Worm (Caenorhabditis elegans) whole organism, young adult: ENCODE measurements around the gene K08E3.2.

ENCODE experiments used
- D2030.7 ChIP-seq: fragments of 200-800 bp; sonication (Bioruptor generic); IDR thresholded peaks from 2 replicates; pipeline ENCODE4 v1.3.6; 2022; ENCODE audit warnings: missing genetic modification reagents, missing genetic modification characterization, missing compliant biosample characterization
- F33H1.4 ChIP-seq: fragments of 200-800 bp; sonication (Bioruptor generic); IDR thresholded peaks from 2 replicates; pipeline ENCODE4 v1.3.6; 2022; ENCODE audit warnings: missing genetic modification reagents, missing genetic modification characterization, missing compliant biosample characterization
- F49E8.2 ChIP-seq: sonication (generic microtip); optimal IDR thresholded peaks from 3 replicates; lab custom pipeline; 2017; ENCODE audit warnings: missing genetic modification characterization, mild to moderate bottlenecking, missing compliant biosample characterization, antibody characterized with exemption, moderate library complexity; ENCODE audit not compliant: insufficient read depth
- F55B11.4 ChIP-seq: sonication (generic microtip); optimal IDR thresholded peaks from 2 replicates; lab custom pipeline; 2016; ENCODE audit warnings: missing compliant biosample characterization, missing genetic modification characterization, borderline replicate concordance; ENCODE audit not compliant: insufficient read depth
- Y53F4B.3 ChIP-seq: fragments of 200-800 bp; sonication (Bioruptor generic); IDR thresholded peaks from 2 replicates; pipeline ENCODE4 v1.3.6; 2022; ENCODE audit warnings: missing genetic modification reagents, missing genetic modification characterization, missing compliant biosample characterization
- ama-1 ChIP-seq, 3 experiments: fragments of 150-350 bp in 1 of 3; sonication (generic microtip) in 2 of 3; optimal IDR thresholded peaks; 2 replicates each; lab custom pipeline; 2014 to 2018; ENCODE audit warnings: missing biosample characterization in 2 of 3, missing genetic modification characterization in 2 of 3, missing genetic modification reagents in 2 of 3
- attf-5 ChIP-seq: fragments of 200-800 bp; sonication (Bioruptor generic); optimal IDR thresholded peaks from 2 replicates; lab custom pipeline; 2018; ENCODE audit warnings: mild to moderate bottlenecking, missing genetic modification characterization, missing compliant biosample characterization
- bed-2 ChIP-seq: fragments of 200-800 bp; sonication (Bioruptor generic); IDR thresholded peaks from 2 replicates; pipeline ENCODE4 v1.3.6; 2022; ENCODE audit warnings: missing genetic modification reagents, missing genetic modification characterization, missing compliant biosample characterization
- cebp-1 ChIP-seq, 2 experiments: fragments of 200-800 bp in 1 of 2; sonication (Bioruptor generic) in 1 of 2; sonication (generic microtip) in 1 of 2; IDR thresholded peaks in 1 of 2; optimal IDR thresholded peaks in 1 of 2; 2 replicates each; pipeline versions ENCODE4 v1.3.6 to Lab custom; 2017 to 2022; ENCODE audit warnings: missing compliant biosample characterization in 2 of 2, missing genetic modification characterization in 2 of 2, mild to moderate bottlenecking in 1 of 2, missing genetic modification reagents in 1 of 2, moderate library complexity in 1 of 2
- ceh-79 ChIP-seq: sonication (generic microtip); optimal IDR thresholded peaks from 2 replicates; lab custom pipeline; 2017; ENCODE audit warnings: mild to moderate bottlenecking, missing genetic modification characterization, missing compliant biosample characterization
- die-1 ChIP-seq: sonication (generic microtip); optimal IDR thresholded peaks from 2 replicates; lab custom pipeline; 2016; ENCODE audit warnings: missing genotype, mild to moderate bottlenecking, missing genetic modification characterization, missing compliant biosample characterization
- egl-44 ChIP-seq: fragments of 200-800 bp; sonication (Bioruptor generic); IDR thresholded peaks from 2 replicates; pipeline ENCODE4 v1.3.6; 2022; ENCODE audit warnings: missing genetic modification reagents, missing genetic modification characterization, missing compliant biosample characterization
- hmg-1.2 ChIP-seq: fragments of 200-800 bp; sonication (Bioruptor generic); IDR thresholded peaks from 2 replicates; pipeline ENCODE4 v1.3.6; 2022; ENCODE audit warnings: missing genetic modification reagents, missing genetic modification characterization, missing compliant biosample characterization
- let-526 ChIP-seq: fragments of 200-800 bp; sonication (Bioruptor generic); IDR thresholded peaks from 2 replicates; pipeline ENCODE4 v1.3.6; 2022; ENCODE audit warnings: missing genetic modification reagents, missing genetic modification characterization, missing compliant biosample characterization
- let-607 ChIP-seq, 2 experiments: fragments of 200-800 bp in 1 of 2; sonication (Bioruptor generic) in 1 of 2; sonication (generic microtip) in 1 of 2; optimal IDR thresholded peaks; 2 replicates each; lab custom pipeline; 2016 to 2018; ENCODE audit warnings: mild to moderate bottlenecking in 2 of 2, missing compliant biosample characterization in 2 of 2, missing genetic modification characterization in 2 of 2, moderate library complexity in 2 of 2, missing genotype in 1 of 2
- lin-54 ChIP-seq: fragments of 200-800 bp; sonication (Bioruptor generic); optimal IDR thresholded peaks from 2 replicates; lab custom pipeline; 2018; ENCODE audit warnings: mild to moderate bottlenecking, missing genetic modification characterization, missing compliant biosample characterization
- madf-8 ChIP-seq: fragments of 200-800 bp; sonication (Bioruptor generic); conservative IDR thresholded peaks from 2 replicates; pipeline ENCODE4 v1.3.6; 2022; ENCODE audit warnings: missing genetic modification reagents, missing genetic modification characterization, missing compliant biosample characterization
- nfyb-1 ChIP-seq: fragments of 200-800 bp; sonication (Bioruptor generic); IDR thresholded peaks from 2 replicates; pipeline ENCODE4 v1.3.6; 2022; ENCODE audit warnings: missing genetic modification reagents, missing genetic modification characterization, missing compliant biosample characterization
- nhr-90 ChIP-seq: sonication (generic microtip); optimal IDR thresholded peaks from 2 replicates; lab custom pipeline; 2016; ENCODE audit warnings: missing genotype, mild to moderate bottlenecking, missing genetic modification characterization, missing compliant biosample characterization
- pbrm-1 ChIP-seq: fragments of 200-800 bp; sonication (Bioruptor generic); IDR thresholded peaks from 2 replicates; pipeline ENCODE4 v1.3.6; 2022; ENCODE audit warnings: missing genetic modification reagents, missing genetic modification characterization, missing compliant biosample characterization
- sea-2 ChIP-seq: fragments of 200-800 bp; sonication (Bioruptor generic); IDR thresholded peaks from 2 replicates; pipeline ENCODE4 v1.3.6; 2022; ENCODE audit warnings: missing genetic modification characterization, missing compliant biosample characterization
- snpc-4 ChIP-seq, 5 experiments: fragments of 150-350 bp in 1 of 5; sonication (generic microtip) in 4 of 5; optimal IDR thresholded peaks; 2 replicates each; lab custom pipeline; 2014 to 2018; ENCODE audit warnings: missing genetic modification characterization in 5 of 5, missing biosample characterization in 3 of 5, antibody characterized with exemption in 2 of 5, mild to moderate bottlenecking in 2 of 5, missing compliant biosample characterization in 2 of 5, missing genotype in 2 of 5, moderate library complexity in 2 of 5, missing genetic modification reagents in 1 of 5
- tbp1 ChIP-seq: fragments of 200-800 bp; sonication (Bioruptor generic); optimal IDR thresholded peaks from 2 replicates; lab custom pipeline; 2018; ENCODE audit warnings: mild to moderate bottlenecking, missing genetic modification characterization, missing compliant biosample characterization
- tbx-9 ChIP-seq: sonication (generic microtip); optimal IDR thresholded peaks from 2 replicates; lab custom pipeline; 2016; ENCODE audit warnings: borderline replicate concordance, missing genetic modification characterization, inconsistent platforms, missing compliant biosample characterization
- zfh-2 ChIP-seq: fragments of 200-800 bp; sonication (Bioruptor generic); conservative IDR thresholded peaks from 2 replicates; pipeline ENCODE4 v1.3.6; 2022; ENCODE audit warnings: missing genetic modification reagents, missing genetic modification characterization, missing compliant biosample characterization
- ztf-26 ChIP-seq: sonication (generic microtip); optimal IDR thresholded peaks from 2 replicates; lab custom pipeline; 2017; ENCODE audit warnings: missing genetic modification characterization, missing compliant biosample characterization

The K08E3.2 gene

DNA sequence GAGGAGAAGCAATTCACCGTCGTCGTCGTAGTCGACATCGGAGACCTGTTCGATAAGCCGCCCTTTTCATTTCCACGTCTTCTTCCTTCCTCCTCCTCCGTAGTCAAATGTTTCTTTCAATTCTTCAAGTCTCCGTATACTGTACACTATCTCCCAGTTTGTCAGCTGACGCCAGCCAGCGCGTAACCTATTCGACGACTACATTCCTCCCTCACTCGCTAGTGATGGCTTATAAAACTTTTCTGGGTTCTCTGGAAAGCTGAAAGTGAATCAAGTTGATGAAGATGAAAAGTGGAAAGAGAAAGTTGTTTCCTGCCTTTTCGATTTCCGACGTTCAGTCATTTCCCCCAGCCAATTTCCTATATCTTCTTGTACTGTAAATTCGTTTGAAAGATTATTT, 39.4 kb downstream of the K08E3.2 start:
- TF ChIP-seq let-607 (tag; optimal IDR thresholded peaks at IDR 0.05; lab: Kevin White, UChicago) (no peak), pbrm-1 (GFP tag; lab: Robert Waterston, UW) (no peak), Y53F4B.3 (no peak), nhr-90 (no peak), ztf-26 (tag; lab: Kevin White, UChicago) (peak; percentile 8), tbx-9 (tag; lab: Kevin White, UChicago) (no peak), lin-54 (no peak), madf-8 (no peak)
- TF ChIP-seq, all 124 proteins: peak for 1

DNA sequence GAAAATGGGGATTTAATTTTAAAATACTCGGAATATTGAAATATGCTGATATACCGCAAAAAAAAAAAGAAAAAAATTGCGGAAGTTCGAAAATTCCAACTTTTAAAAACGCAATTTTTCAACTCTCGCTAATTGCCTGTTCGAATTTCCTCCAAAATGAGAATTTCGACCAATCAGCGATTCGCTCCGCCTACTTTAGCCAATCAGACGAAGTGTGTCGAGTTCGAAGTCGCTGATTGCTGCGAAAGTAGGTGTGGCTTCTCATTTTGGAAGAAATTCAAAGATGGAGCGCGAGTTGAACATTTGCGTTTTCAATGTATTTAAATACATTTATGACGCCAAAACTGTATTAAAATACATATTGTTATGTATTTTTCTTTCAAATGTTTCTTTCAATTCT, 40.1 kb downstream of the K08E3.2 start:
- TF ChIP-seq egl-44 (no peak), nfyb-1 (GFP tag; lab: Robert Waterston, UW) (peak; percentile 31; the same call in 1 of the 2 replicates)

DNA sequence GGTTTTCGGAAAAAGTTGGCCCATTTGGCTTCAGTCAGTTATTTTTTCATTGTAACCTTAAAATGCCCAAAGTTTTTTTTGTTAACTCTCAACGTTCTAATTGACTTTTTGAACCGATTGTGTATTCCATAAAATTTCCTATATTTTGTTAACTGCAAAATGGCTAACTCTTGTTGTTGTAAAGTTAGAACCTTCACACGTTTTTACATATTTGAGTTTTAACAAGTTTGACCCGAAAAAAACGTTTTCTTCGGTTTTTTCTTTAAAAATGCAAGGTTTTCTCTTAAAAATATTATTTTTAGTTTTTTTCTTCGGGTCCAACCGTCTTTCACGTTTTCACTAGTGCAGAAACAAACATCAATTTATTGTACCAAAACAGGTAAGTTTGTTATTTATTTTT, 46.8 kb downstream of the K08E3.2 start, which contains the start of gene lit-1:
Gene lit-1 (plus strand): TSS at position 301 of the 400 bp plus-strand sequence.
- TF ChIP-seq F33H1.4 (no peak), bed-2 (no peak), D2030.7 (GFP tag; lab: Robert Waterston, UW) (no peak), F55B11.4 (no peak), snpc-4 (GFP tag; optimal IDR thresholded peaks at IDR 0.05; lab: Kevin White, UChicago) (no peak), snpc-4 (tag; optimal IDR thresholded peaks at IDR 0.05; lab: Kevin White, UChicago) (no peak), sea-2 (GFP tag; lab: Robert Waterston, UW) (no peak), tbp1 (no peak), zfh-2 (GFP tag; lab: Robert Waterston, UW) (no peak), ama-1 (optimal IDR thresholded peaks at IDR 0.05; lab: Kevin White, UChicago) (no peak), ama-1 (GFP tag; optimal IDR thresholded peaks at IDR 0.05; lab: Kevin White, UChicago) (no peak), F49E8.2 (no peak), die-1 (tag; lab: Kevin White, UChicago) (no peak)

DNA sequence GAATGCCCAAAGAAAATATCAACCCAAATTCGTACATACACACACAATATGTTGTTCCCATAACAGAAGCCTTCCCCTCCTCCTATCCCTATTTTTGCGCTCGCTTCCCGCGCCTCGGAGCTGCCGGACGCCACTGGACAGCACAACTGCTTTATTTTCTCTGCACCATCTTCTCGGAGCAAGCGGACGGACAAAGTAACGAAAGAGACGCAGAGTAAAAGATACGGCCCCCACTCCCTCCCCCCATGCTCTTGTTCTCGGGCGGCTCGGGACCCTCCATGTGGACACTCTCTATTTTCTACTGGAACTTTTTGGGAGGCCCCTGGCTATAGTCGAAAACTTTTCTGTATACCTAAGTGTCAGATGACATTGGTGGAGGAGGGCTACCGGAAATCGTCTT, 50.7 kb downstream of the K08E3.2 start:
- TF ChIP-seq hmg-1.2 (GFP tag; lab: Robert Waterston, UW): peak; percentile 40; the same call in 1 of the 2 replicates
- TF ChIP-seq let-526 (GFP tag; lab: Robert Waterston, UW): 0 out of 2 replicates have a peak, but pooled peaks have one; percentile 10
- TF ChIP-seq attf-5: no peak
- TF ChIP-seq zfh-2 (GFP tag; lab: Robert Waterston, UW): peak; percentile 87
- 0 out of 2 replicates have a peak, but pooled peaks have one; percentile 22 for TF ChIP-seq egl-44
- TF ChIP-seq ceh-79 (tag; lab: Kevin White, UChicago): no peak
- no peak for TF ChIP-seq cebp-1 (GFP tag; IDR thresholded peaks at IDR 0.05; lab: Robert Waterston, UW)
- peak; percentile 5 for TF ChIP-seq cebp-1 (tag; optimal IDR thresholded peaks at IDR 0.05; lab: Kevin White, UChicago)
